Worm (Caenorhabditis elegans): Measurements from ENCODE around the gene lag-2.

lag-2 gene

ce11 chrV:3155072-3155471 is 33.1 kb upstream of the lag-2 start, which contains the start of gene srab-7:
Gene srab-7, minus strand, starts transcription at chrV:3155172.
- TF ChIP-seq sptf-2 (GFP tag; optimal IDR thresholded peaks at IDR 0.05), result no peak
- no peak for TF ChIP-seq nhr-120 (GFP tag; IDR thresholded peaks at IDR 0.05)
- no peak for TF ChIP-seq ztf-6 (GFP tag; IDR thresholded peaks at IDR 0.05)
- no peak for TF ChIP-seq unc-62 (GFP tag; optimal IDR thresholded peaks at IDR 0.05)
- no peak for TF ChIP-seq aptf-3 (GFP tag; IDR thresholded peaks at IDR 0.05)
- no peak for TF ChIP-seq hsf-1 (GFP tag; IDR thresholded peaks at IDR 0.05)
- TF ChIP-seq Y53G8AR.9 (GFP tag; conservative IDR thresholded peaks at IDR 0.05), result no peak
- TF ChIP-seq hrde-1 (tag; optimal IDR thresholded peaks at IDR 0.05; ENCODE audit: borderline replicate concordance), result no peak
- TF ChIP-seq T26A5.8 (tag; optimal IDR thresholded peaks at IDR 0.05), result no peak
- TF ChIP-seq egl-44 (GFP tag; IDR thresholded peaks at IDR 0.05), result no peak
- TF ChIP-seq nfyb-1 (GFP tag; IDR thresholded peaks at IDR 0.05), result no peak
- no peak for TF ChIP-seq nhr-179 (tag; optimal IDR thresholded peaks at IDR 0.05)
- no peak for TF ChIP-seq F39B2.1 (GFP tag; IDR thresholded peaks at IDR 0.05)
- no peak for TF ChIP-seq Y79H2A.3 (GFP tag; conservative IDR thresholded peaks at IDR 0.05)

- TF ChIP-seq mel-28 (tag; optimal IDR thresholded peaks at IDR 0.05; ENCODE audit: borderline replicate concordance), result no peak
- TF ChIP-seq lin-35 (GFP tag; optimal IDR thresholded peaks at IDR 0.05), result no peak
- TF ChIP-seq zim-3 (tag; optimal IDR thresholded peaks at IDR 0.05), result no peak
- TF ChIP-seq mxl-1 (tag; optimal IDR thresholded peaks at IDR 0.05), result no peak
- no peak for TF ChIP-seq ceh-27 (GFP tag; optimal IDR thresholded peaks at IDR 0.05)
- no peak for TF ChIP-seq ztf-3 (GFP tag; optimal IDR thresholded peaks at IDR 0.05)
- TF ChIP-seq ceh-100 (GFP tag; IDR thresholded peaks at IDR 0.05), result no peak
- no peak for TF ChIP-seq lsy-27 (tag; optimal IDR thresholded peaks at IDR 0.05; ENCODE audit: borderline replicate concordance, insufficient read depth)
- TF ChIP-seq mes-4 (tag; optimal IDR thresholded peaks at IDR 0.05), result no peak
- TF ChIP-seq atf-7 (tag; optimal IDR thresholded peaks at IDR 0.05), result no peak
- TF ChIP-seq K11D2.4 (GFP tag; IDR thresholded peaks at IDR 0.05), result no peak
- TF ChIP-seq ztf-26 (tag; optimal IDR thresholded peaks at IDR 0.05), result no peak
- TF ChIP-seq nhr-27 (tag; optimal IDR thresholded peaks at IDR 0.05), result no peak
- no peak for TF ChIP-seq F55B11.4 (tag; optimal IDR thresholded peaks at IDR 0.05; ENCODE audit: borderline replicate concordance, insufficient read depth)
- TF ChIP-seq Y67H2A.10 (GFP tag; conservative IDR thresholded peaks at IDR 0.05), result no peak
- TF ChIP-seq hlh-26 (GFP tag; conservative IDR thresholded peaks at IDR 0.05), result no peak
Observed at ce11 chrV:3156786-3157185, 31.4 kb upstream of the lag-2 start, which contains the start of gene exh-1. Gene exh-1, plus strand, starts transcription at chrV:3157086.

- TF ChIP-seq ccch-3 (GFP tag; optimal IDR thresholded peaks at IDR 0.05) (no peak), ztf-3 (GFP tag; optimal IDR thresholded peaks at IDR 0.05) (no peak), nfya-1 (tag; optimal IDR thresholded peaks at IDR 0.05; ENCODE audit: borderline replicate concordance, insufficient read depth) (no peak), Y53F4B.3 (GFP tag; IDR thresholded peaks at IDR 0.05) (no peak), K12H6.12 (tag; optimal IDR thresholded peaks at IDR 0.05) (no peak), B0035.1 (tag; optimal IDR thresholded peaks at IDR 0.05) (no peak)
Observed at ce11 chrV:3158379-3158778, 29.8 kb upstream of the lag-2 start.

ce11 chrV:3159252-3159651 is 28.9 kb upstream of the lag-2 start, which contains the start of gene C36C5.12:
Gene C36C5.12, minus strand, starts transcription at chrV:3159352.
- TF ChIP-seq ama-1 (optimal IDR thresholded peaks at IDR 0.05) (no peak), ama-1 (GFP tag; optimal IDR thresholded peaks at IDR 0.05) (no peak), madf-6 (GFP tag; IDR thresholded peaks at IDR 0.05) (no peak), D2030.7 (GFP tag; IDR thresholded peaks at IDR 0.05) (no peak), gei-17 (GFP tag; optimal IDR thresholded peaks at IDR 0.05) (no peak), Y56A3A.18 (GFP tag; IDR thresholded peaks at IDR 0.05) (no peak), lin-40 (tag; optimal IDR thresholded peaks at IDR 0.05) (no peak), sea-2 (GFP tag; IDR thresholded peaks at IDR 0.05) (no peak), ceh-27 (GFP tag; optimal IDR thresholded peaks at IDR 0.05) (no peak)

Measured in whole organism, young adult.